Fruit fly (Drosophila melanogaster) whole organism: ENCODE data around the gene CHES-1-like.
A peak's percentile ranks its signal among the peaks of the same experiment; 100 is the strongest.

Source experiments
- CG8478 ChIP-seq: fragments of >200 bp; optimal IDR thresholded peaks from 2 replicates; lab custom pipeline; 2018; ENCODE audit warnings: inconsistent platforms
- Dll ChIP-seq: fragments of >200 bp; optimal IDR thresholded peaks from 2 replicates; lab custom pipeline; 2017
- EcR ChIP-seq, 2 experiments: fragments of >200 bp; optimal IDR thresholded peaks; 2 replicates each; lab custom pipeline; 2017; ENCODE audit warnings: missing biosample characterization in 2 of 2, missing genetic modification characterization in 2 of 2, missing genetic modification reagents in 2 of 2
- pan ChIP-seq: fragments of >200 bp; optimal IDR thresholded peaks from 2 replicates; lab custom pipeline; 2017
- psq ChIP-seq: fragments of >200 bp; optimal IDR thresholded peaks from 2 replicates; lab custom pipeline; 2017
- usp ChIP-seq: fragments of >200 bp; optimal IDR thresholded peaks from 2 replicates; lab custom pipeline; 2017; ENCODE audit warnings: missing biosample characterization, missing genetic modification characterization, mixed read lengths

CHES-1-like gene

DNA sequence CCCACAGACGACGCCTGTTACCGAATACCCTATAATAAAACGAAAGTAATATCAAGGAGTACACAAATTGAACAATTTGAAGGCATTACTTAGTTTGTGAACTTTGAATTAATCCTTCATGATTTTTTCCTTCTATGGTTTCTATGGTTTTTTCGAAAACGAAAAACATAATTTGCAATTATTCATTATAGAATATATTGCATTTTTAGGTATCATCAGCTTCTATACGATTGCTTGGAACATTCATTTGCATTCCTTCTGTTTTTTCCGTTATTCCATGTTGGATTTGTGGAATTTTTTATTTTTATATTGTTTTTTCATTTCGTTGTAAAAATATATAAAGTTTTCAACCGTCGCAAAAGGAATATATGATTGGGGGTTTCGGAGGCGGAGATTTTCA, 6.2 kb upstream of the CHES-1-like start:
- TF ChIP-seq psq = no peak
- TF ChIP-seq pan = no peak
- no peak for TF ChIP-seq EcR (GFP tag; optimal IDR thresholded peaks at IDR 0.05; lab: Kevin White, UChicago)
- TF ChIP-seq usp (GFP tag; lab: Kevin White, UChicago) = no peak
- TF ChIP-seq CG8478 = no peak
- no peak for TF ChIP-seq Dll (lab: Kevin White, UChicago)

DNA sequence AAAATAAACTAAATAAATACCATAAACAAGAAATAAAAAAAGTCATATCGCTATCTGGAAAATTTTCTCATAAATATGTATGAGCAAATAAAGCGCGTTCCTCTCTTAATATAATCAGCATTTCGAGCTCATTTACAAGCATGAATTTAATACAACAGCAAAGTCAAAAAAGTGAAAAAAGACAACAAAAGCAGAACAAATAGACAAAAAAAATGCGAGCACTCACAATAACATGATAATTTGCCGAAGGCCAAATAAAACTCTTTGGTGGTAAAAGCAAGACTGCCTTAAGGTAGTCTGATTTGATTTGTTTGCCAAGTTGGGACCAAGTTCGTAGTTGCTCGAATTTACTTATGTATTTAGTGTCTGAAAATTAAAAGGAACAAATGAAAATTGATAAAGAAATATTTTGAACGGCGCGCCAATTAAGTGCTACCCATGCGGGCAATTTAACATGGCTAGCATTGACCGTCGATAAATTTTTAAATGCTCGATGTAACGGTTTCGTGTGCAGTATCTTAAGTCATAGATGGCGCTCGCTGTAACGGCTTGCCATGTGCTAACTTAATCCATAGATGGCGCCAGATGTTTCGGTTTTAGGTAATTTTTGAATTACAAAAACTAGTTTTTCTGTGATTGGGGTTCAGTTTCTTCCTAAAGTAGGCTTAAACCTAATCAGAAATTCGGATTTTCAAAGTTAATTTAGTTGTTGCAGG, 1.4 kb upstream of the CHES-1-like start:
- TF ChIP-seq usp (GFP tag; lab: Kevin White, UChicago) = no peak
- no peak for TF ChIP-seq Dll (lab: Kevin White, UChicago)
- TF ChIP-seq pan = no peak
- TF ChIP-seq psq = no peak
- TF ChIP-seq CG8478 = no peak
- TF ChIP-seq EcR (GFP tag; optimal IDR thresholded peaks at IDR 0.05; lab: Kevin White, UChicago) = no peak

DNA sequence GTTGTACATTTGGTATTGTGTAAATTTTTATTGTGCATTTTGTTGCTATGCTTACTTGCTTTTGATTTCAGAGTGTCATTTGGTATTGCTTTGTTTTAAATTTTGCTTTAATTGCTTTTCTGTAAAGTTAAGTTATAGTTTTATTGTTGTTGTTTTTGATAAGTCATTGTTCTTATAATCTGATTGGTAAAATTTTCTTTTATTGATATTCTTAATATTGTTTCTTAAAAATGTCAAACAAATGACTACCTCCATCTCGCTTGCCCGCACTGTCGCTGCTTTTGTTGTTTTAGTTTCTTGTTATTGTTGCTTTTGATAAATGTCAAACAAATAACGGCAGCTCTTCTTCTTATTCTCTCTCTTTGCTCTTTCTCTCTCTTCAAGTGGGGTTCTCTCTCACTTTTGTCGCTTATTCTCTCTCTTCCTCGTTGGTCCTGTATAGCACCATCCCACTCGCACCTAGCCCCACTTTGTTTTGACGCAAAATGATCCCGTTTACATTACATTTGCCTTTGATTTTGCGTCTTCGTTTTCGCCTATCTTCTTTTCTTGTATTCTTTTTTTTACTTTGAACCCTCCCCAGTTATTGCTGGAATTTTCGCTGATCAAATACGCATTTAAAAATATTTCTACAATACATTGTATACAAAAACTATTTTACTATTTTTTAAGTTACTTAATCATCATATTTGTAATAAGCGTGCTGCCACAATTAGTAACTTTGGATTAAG, 688 bp upstream of the CHES-1-like start:
- no peak for TF ChIP-seq EcR (GFP tag; optimal IDR thresholded peaks at IDR 0.05; lab: Kevin White, UChicago)
- no peak for TF ChIP-seq CG8478
- TF ChIP-seq Dll (lab: Kevin White, UChicago) = no peak
- TF ChIP-seq usp (GFP tag; lab: Kevin White, UChicago) = no peak
- TF ChIP-seq psq = no peak
- no peak for TF ChIP-seq pan

- TF ChIP-seq EcR (GFP tag; optimal IDR thresholded peaks at IDR 0.05; lab: Kevin White, UChicago) (no peak), pan (peak; percentile 58), usp (GFP tag; lab: Kevin White, UChicago) (no peak)
Observed at dm6 chrX:7707350-7708241, 1.6 kb downstream of the CHES-1-like start.

DNA sequence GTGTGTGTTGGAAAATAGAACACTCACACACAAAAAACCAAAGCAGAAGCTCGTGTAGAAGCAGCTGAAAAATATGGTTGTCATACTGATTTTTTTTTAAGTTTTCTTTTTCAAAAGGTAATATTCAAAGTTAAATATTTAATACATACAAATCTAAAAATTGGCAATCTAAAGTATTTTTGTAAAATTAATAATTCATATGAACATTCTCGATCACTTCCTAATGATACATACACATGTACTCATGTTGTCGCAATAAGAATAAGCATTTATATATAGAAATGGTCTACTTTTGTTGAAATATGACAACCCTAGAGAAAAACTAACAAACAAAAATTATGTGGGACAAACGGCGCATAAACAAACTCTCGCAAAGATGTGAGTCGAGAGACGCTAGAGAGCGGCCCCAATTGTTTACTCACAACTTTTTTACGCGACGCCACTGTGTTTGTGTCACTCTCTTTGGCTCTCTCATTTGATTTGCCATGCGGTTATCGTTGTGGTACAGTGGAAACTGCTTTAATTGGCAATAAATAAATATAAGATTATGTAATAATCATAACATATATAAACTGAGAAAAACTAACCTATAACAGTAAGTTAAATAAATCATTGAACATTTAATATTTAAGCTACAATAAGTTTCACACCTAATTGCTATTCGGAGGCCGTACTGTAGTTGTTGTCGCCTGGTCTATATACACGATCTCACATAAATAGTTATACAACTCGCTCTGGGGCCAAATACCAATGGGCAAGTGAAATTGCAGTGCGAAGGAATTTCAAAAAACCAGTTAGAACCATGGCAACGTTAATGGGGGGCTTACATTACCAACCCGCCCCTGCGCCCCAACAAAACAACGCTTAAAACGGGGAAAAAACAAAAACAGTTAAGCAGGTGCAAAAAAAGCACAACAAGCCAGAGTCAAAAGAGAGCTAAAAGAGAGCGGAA, 2.5 kb downstream of the CHES-1-like start:
- no peak for TF ChIP-seq Dll (lab: Kevin White, UChicago)
- no peak for TF ChIP-seq EcR (GFP tag; optimal IDR thresholded peaks at IDR 0.05; lab: Kevin White, UChicago)
- no peak for TF ChIP-seq psq
- no peak for TF ChIP-seq usp (GFP tag; lab: Kevin White, UChicago)
- no peak for TF ChIP-seq CG8478
- TF ChIP-seq pan = no peak

- TF ChIP-seq usp (GFP tag; lab: Kevin White, UChicago) = no peak
- no peak for TF ChIP-seq CG8478
- peak; percentile 69 for TF ChIP-seq Dll (lab: Kevin White, UChicago)
- no peak for TF ChIP-seq psq
- TF ChIP-seq pan = no peak
- TF ChIP-seq EcR (GFP tag; optimal IDR thresholded peaks at IDR 0.05; lab: Kevin White, UChicago) = peak in 1 of 2 experiments; percentile 12
Observed at dm6 chrX:7705175-7706097, 3.7 kb downstream of the CHES-1-like start.

DNA sequence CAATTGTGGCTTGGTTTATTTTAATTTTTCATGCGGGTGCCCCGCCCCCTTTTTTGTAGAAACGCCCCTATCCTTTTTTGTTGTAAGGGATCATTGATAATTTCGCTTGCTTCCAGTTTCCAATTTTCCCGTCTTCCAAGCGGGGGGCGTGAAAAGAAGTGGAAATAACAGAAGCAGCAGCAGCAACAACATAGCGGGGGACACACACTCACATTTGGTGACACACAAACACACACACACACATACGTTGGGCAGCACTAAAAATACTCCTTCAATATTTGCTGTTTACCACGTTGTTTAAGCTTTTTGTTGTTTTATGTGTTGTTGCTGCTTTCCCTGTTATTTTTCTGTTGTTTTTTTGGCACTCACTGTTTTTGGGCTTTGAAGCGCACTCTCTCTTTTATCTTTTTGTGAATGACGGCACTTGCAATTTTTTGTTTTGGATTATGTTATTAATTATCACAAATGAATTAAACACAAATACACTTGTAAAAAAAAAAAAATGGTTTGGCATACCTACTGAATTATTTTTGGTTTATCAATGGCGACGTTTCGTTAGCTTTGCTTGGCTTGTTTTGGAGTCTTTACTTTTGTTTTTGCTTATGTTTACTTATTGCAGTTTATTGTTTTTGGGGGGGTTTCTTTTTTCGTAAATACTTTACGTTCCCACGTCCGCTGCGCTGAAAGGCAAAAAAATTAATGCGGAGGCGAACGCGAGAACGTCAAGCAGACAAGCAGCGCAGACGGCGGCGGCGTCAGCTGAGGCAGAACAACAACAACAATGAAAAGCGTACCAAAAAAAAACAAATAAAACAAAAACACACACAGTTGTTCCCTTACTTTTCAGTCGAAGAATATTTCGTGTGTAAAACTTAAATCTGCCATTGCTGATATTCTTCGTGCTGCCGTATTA, 4.7 kb downstream of the CHES-1-like start:
- TF ChIP-seq psq = no peak
- no peak for TF ChIP-seq CG8478
- TF ChIP-seq pan = no peak
- no peak for TF ChIP-seq EcR (GFP tag; optimal IDR thresholded peaks at IDR 0.05; lab: Kevin White, UChicago)
- TF ChIP-seq Dll (lab: Kevin White, UChicago) = no peak
- no peak for TF ChIP-seq usp (GFP tag; lab: Kevin White, UChicago)

DNA sequence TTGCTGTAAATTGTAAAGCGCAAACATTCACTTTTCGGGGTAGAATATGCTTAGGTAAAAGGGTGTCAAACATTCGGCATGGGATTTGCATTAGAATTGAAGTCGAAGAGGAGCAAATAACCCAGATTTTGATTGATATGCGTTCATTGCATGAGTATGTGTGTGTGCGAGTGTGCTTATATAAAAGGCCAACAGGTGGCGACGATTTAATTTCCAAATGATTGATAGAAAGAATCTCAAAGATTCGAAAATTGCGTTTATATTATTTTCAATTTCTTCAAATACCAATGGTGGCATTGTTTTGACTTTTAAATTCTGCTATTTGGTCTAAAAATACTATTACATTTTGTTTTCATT, 5.3 kb downstream of the CHES-1-like start:
- no peak for TF ChIP-seq pan
- no peak for TF ChIP-seq EcR (GFP tag; optimal IDR thresholded peaks at IDR 0.05; lab: Kevin White, UChicago)
- no peak for TF ChIP-seq CG8478
- TF ChIP-seq psq = no peak
- TF ChIP-seq Dll (lab: Kevin White, UChicago) = no peak
- no peak for TF ChIP-seq usp (GFP tag; lab: Kevin White, UChicago)

DNA sequence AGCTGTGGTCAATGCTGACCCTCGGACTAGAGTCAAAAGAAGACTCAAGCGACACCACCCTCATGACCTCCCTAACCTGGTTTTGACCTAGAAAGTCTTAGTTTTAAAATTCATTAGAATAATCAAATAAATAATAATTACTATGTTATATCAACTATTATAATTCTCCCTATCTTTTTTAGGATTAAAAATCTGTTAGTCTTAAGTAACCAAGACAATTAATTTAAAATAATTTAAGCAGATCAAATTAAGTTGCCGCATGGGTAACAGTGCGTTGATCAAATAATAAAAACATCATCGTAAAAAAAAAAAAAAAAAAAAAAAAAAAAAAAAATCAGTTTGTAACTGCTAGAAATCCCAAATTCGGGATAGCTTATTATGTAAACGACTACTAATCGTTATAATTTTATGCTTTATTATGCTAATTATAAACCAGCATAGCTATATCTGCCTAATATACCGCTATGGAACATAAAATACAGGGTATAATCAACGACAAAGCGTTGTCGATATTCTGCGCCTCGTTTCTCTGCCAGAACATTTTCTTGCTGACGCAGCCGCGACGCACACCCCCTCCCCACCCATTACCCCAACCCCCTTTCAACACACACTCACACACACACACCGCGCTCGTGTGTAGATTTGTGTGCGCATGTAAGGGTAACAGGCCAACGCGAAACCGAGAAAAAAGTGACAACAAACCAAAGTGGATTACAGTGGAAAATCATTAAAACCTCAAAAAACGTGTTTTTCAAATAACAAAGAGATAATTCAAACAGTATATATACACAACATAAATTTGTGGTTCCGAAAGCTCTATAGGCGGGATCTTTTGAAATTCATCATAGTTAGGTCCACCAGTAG, 6.0 kb downstream of the CHES-1-like start:
- peak; percentile 77 for TF ChIP-seq pan
